Fruit fly (Drosophila melanogaster) whole organism, adult: ENCODE measurements around the gene Scp2.

ENCODE experiments used
- CG14711 ChIP-seq: fragments of 200-800 bp; sonication (Bioruptor generic); optimal IDR thresholded peaks from 2 replicates; lab custom pipeline; 2018; ENCODE audit warnings: missing biosample characterization, mild to moderate bottlenecking, missing genetic modification characterization, moderate library complexity
- CG33017 ChIP-seq: fragments of 200-800 bp; sonication (Bioruptor generic); optimal IDR thresholded peaks from 2 replicates; lab custom pipeline; 2018; ENCODE audit warnings: missing biosample characterization, mild to moderate bottlenecking, missing genetic modification characterization, moderate library complexity
- CG7045 ChIP-seq: fragments of 200-800 bp; sonication (Bioruptor generic); optimal IDR thresholded peaks from 2 replicates; lab custom pipeline; 2017; ENCODE audit warnings: missing biosample characterization, mild to moderate bottlenecking, missing genetic modification characterization
- CG7101 ChIP-seq: fragments of 200-800 bp; sonication (Bioruptor generic); optimal IDR thresholded peaks from 2 replicates; lab custom pipeline; 2018; ENCODE audit warnings: missing biosample characterization, mild to moderate bottlenecking, missing genetic modification characterization, moderate library complexity
- Clk ChIP-seq: fragments of 200-800 bp; sonication (Bioruptor generic); optimal IDR thresholded peaks from 2 replicates; lab custom pipeline; 2017; ENCODE audit warnings: missing biosample characterization, missing genetic modification characterization
- Hr96 ChIP-seq: fragments of 200-800 bp; sonication (Bioruptor generic); optimal IDR thresholded peaks from 2 replicates; lab custom pipeline; 2016; ENCODE audit warnings: missing biosample characterization, missing genetic modification characterization
- Mnt ChIP-seq: fragments of 200-800 bp; sonication (Bioruptor generic); optimal IDR thresholded peaks from 2 replicates; lab custom pipeline; 2016; ENCODE audit warnings: missing biosample characterization, mild to moderate bottlenecking, missing genetic modification characterization
- cic ChIP-seq: fragments of 200-800 bp; sonication (Bioruptor generic); optimal IDR thresholded peaks from 2 replicates; lab custom pipeline; 2017; ENCODE audit warnings: missing biosample characterization, mild to moderate bottlenecking, missing genetic modification characterization, moderate library complexity
- kay ChIP-seq: fragments of 200-800 bp; sonication (Bioruptor generic); peaks from one replicate; lab custom pipeline; 2016; ENCODE audit warnings: missing biosample characterization, missing genetic modification characterization, borderline replicate concordance
- tj ChIP-seq: fragments of 200-800 bp; sonication (Bioruptor generic); optimal IDR thresholded peaks from 3 replicates; lab custom pipeline; 2017; ENCODE audit warnings: missing biosample characterization, mild to moderate bottlenecking, missing genetic modification characterization, moderate library complexity
- toe ChIP-seq: fragments of 200-800 bp; sonication (Bioruptor generic); optimal IDR thresholded peaks from 2 replicates; lab custom pipeline; 2016; ENCODE audit warnings: missing biosample characterization, missing genetic modification characterization

DNA sequence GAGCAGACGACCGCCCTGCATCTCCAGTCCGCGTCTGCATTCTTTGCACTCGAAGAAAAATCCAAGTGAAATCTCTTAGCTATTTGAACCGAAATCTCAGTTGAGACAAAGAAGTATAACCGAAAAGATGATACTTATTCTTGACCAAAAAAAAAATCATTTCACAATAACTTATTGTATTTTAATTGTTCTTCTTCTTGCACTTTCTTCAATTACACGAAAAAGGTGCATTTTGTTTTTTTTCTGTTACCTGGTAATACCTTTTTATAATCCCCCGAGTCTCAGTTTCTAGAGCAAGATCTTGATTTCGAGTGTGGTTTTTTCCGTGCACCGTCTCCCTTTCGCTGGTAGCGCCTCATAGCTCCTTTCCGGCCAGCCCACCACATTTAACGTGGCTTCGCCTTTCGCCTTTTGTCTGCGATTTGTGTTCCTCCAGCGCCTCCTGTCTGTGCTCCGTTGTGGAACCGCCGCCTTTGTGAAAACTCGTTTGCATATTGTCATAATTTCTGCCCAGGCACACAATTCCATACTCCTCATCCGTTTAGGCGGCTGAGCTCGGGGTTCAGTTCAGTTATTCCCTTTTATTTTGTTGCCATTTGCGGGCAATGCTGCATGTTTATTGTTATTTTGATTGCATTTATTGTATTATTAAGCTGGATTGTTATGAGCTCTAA lies 56.6 kb downstream of the Scp2 start:
- TF ChIP-seq CG7101 (no peak), CG7045 (GFP tag; lab: Kevin White, UChicago) (no peak), CG33017 (tag; lab: Kevin White, UChicago) (no peak), toe (no peak), CG14711 (tag; lab: Kevin White, UChicago) (no peak), tj (GFP tag; lab: Kevin White, UChicago) (no peak), Mnt (GFP tag; lab: Kevin White, UChicago) (no peak), kay (no peak), cic (GFP tag; lab: Kevin White, UChicago) (no peak), Hr96 (GFP tag; lab: Kevin White, UChicago) (no peak), Clk (GFP tag; lab: Kevin White, UChicago) (no peak)
